Fruit fly (Drosophila melanogaster) whole organism, embryonic: ENCODE measurements around the gene Bdp1.

ENCODE experiments used
- Ada2b ChIP-seq: fragments of 200-800 bp; sonication (Bioruptor generic); IDR thresholded peaks from 2 replicates; pipeline ENCODE4 v1.3.6; 2022; ENCODE audit warnings: missing biosample characterization, missing genetic modification characterization
- Asciz ChIP-seq: fragments of 200-800 bp; sonication (Bioruptor generic); optimal IDR thresholded peaks from 2 replicates; lab custom pipeline; 2017; ENCODE audit warnings: missing biosample characterization, mild to moderate bottlenecking, missing genetic modification characterization, missing genetic modification reagents
- B-H1 ChIP-seq: fragments of 200-800 bp; sonication (Bioruptor generic); IDR thresholded peaks from 3 replicates; pipeline ENCODE4 v1.3.6; 2022; ENCODE audit warnings: missing biosample characterization, missing genetic modification characterization
- CG1024 ChIP-seq: fragments of 200-800 bp; sonication (Bioruptor generic); IDR thresholded peaks from 2 replicates; pipeline ENCODE4 v1.3.6; 2022; ENCODE audit warnings: missing biosample characterization, missing genetic modification characterization
- CG10431 ChIP-seq: fragments of 200-800 bp; sonication (Bioruptor generic); optimal IDR thresholded peaks from 3 replicates; lab custom pipeline; 2018; ENCODE audit warnings: missing biosample characterization, mild to moderate bottlenecking, missing genetic modification characterization
- CG10543 ChIP-seq: fragments of 200-800 bp; sonication (Bioruptor generic); optimal IDR thresholded peaks from 3 replicates; lab custom pipeline; 2017; ENCODE audit warnings: missing biosample characterization, mild to moderate bottlenecking, missing genetic modification characterization, moderate library complexity
- CG10565 ChIP-seq: fragments of 200-800 bp; sonication (Bioruptor generic); optimal IDR thresholded peaks from 3 replicates; lab custom pipeline; 2016; ENCODE audit warnings: missing biosample characterization, mild to moderate bottlenecking, missing genetic modification characterization
- CG13424 ChIP-seq: fragments of 200-800 bp; sonication (Bioruptor generic); optimal IDR thresholded peaks from 2 replicates; lab custom pipeline; 2019; ENCODE audit warnings: missing biosample characterization, mild to moderate bottlenecking, missing genetic modification characterization, moderate library complexity
- CG14014 ChIP-seq: fragments of 200-800 bp; sonication (Bioruptor generic); IDR thresholded peaks from 2 replicates; pipeline ENCODE4 v1.3.6; 2022; ENCODE audit warnings: missing biosample characterization, missing genetic modification characterization
- CG15011 ChIP-seq: fragments of 200-800 bp; sonication (Bioruptor generic); optimal IDR thresholded peaks from 3 replicates; lab custom pipeline; 2018; ENCODE audit warnings: missing biosample characterization, mild to moderate bottlenecking, missing genetic modification characterization
- CG2129 ChIP-seq: fragments of 200-800 bp; sonication (Bioruptor generic); IDR thresholded peaks from 2 replicates; pipeline ENCODE4 v1.3.6; 2022; ENCODE audit warnings: missing biosample characterization, missing genetic modification characterization; ENCODE audit not compliant: partially characterized antibody
- CG2678 ChIP-seq: fragments of 200-800 bp; sonication (Bioruptor generic); optimal IDR thresholded peaks from 3 replicates; lab custom pipeline; 2019; ENCODE audit warnings: missing biosample characterization, mild to moderate bottlenecking, missing genetic modification characterization, moderate library complexity
- CG31441 ChIP-seq: fragments of 200-800 bp; sonication (Bioruptor generic); IDR thresholded peaks from 2 replicates; pipeline ENCODE4 v1.3.6; 2022; ENCODE audit warnings: missing biosample characterization, missing genetic modification characterization
- CG32532 ChIP-seq: fragments of 200-800 bp; sonication (Bioruptor generic); IDR thresholded peaks from 2 replicates; pipeline ENCODE4 v1.3.6; 2022; ENCODE audit warnings: missing biosample characterization, missing genetic modification characterization
- CG33213 ChIP-seq: fragments of 200-800 bp; sonication (Bioruptor generic); optimal IDR thresholded peaks from 3 replicates; lab custom pipeline; 2016; ENCODE audit warnings: missing biosample characterization, missing genetic modification characterization
- CG4854 ChIP-seq: fragments of 200-800 bp; sonication (Bioruptor generic); optimal IDR thresholded peaks from 2 replicates; lab custom pipeline; 2016; ENCODE audit warnings: missing biosample characterization, missing genetic modification characterization, inconsistent platforms
- CG6813 ChIP-seq: fragments of 200-800 bp; sonication (Bioruptor generic); optimal IDR thresholded peaks from 2 replicates; lab custom pipeline; 2017; ENCODE audit warnings: missing biosample characterization, missing genetic modification characterization, mild to moderate bottlenecking, moderate library complexity, missing genetic modification reagents
- CG7271 ChIP-seq: fragments of 200-800 bp; sonication (Bioruptor generic); optimal IDR thresholded peaks from 2 replicates; lab custom pipeline; 2018; ENCODE audit warnings: missing biosample characterization, mild to moderate bottlenecking, missing genetic modification characterization, moderate library complexity
- CG7839 ChIP-seq: fragments of 200-800 bp; sonication (Bioruptor generic); optimal IDR thresholded peaks from 3 replicates; lab custom pipeline; 2018; ENCODE audit warnings: missing biosample characterization, mild to moderate bottlenecking, missing genetic modification characterization, moderate library complexity
- CG9797 ChIP-seq: fragments of 200-800 bp; sonication (Bioruptor generic); optimal IDR thresholded peaks from 3 replicates; lab custom pipeline; 2018; ENCODE audit warnings: missing biosample characterization, mild to moderate bottlenecking, missing genetic modification characterization
- CrebB ChIP-seq: fragments of 200-800 bp; sonication (Bioruptor generic); optimal IDR thresholded peaks from 3 replicates; lab custom pipeline; 2018; ENCODE audit warnings: missing biosample characterization, mild to moderate bottlenecking, missing genetic modification characterization
- Dad ChIP-seq: fragments of 200-800 bp; sonication (Bioruptor generic); optimal IDR thresholded peaks from 3 replicates; lab custom pipeline; 2016; ENCODE audit warnings: missing biosample characterization, missing genetic modification characterization
- Elba2 ChIP-seq: fragments of 200-800 bp; sonication (Bioruptor generic); optimal IDR thresholded peaks from 3 replicates; lab custom pipeline; 2016; ENCODE audit warnings: missing biosample characterization, missing genetic modification characterization
- Fer3 ChIP-seq: fragments of 200-800 bp; sonication (Bioruptor generic); optimal IDR thresholded peaks from 2 replicates; lab custom pipeline; 2018; ENCODE audit warnings: missing biosample characterization, mild to moderate bottlenecking, missing genetic modification characterization, moderate library complexity
- Lhr ChIP-seq: fragments of 200-800 bp; sonication (Bioruptor generic); optimal IDR thresholded peaks from 3 replicates; lab custom pipeline; 2017; ENCODE audit warnings: mild to moderate bottlenecking, missing biosample characterization, missing genetic modification reagents, missing genetic modification characterization
- Meics ChIP-seq: fragments of 200-800 bp; sonication (Bioruptor generic); optimal IDR thresholded peaks from 2 replicates; lab custom pipeline; 2017; ENCODE audit warnings: missing biosample characterization, mild to moderate bottlenecking, missing genetic modification characterization
- Mes4 ChIP-seq: fragments of 200-800 bp; sonication (Bioruptor generic); optimal IDR thresholded peaks from 2 replicates; lab custom pipeline; 2016; ENCODE audit warnings: missing biosample characterization, missing genetic modification characterization
- Rfx ChIP-seq: fragments of 200-800 bp; sonication (Bioruptor generic); IDR thresholded peaks from 2 replicates; pipeline ENCODE4 v1.3.6; 2022; ENCODE audit warnings: missing biosample characterization, missing genetic modification characterization
- Taf1 ChIP-seq: fragments of 200-800 bp; sonication (Bioruptor generic); IDR thresholded peaks from 2 replicates; pipeline ENCODE4 v1.3.6; 2022; ENCODE audit warnings: missing biosample characterization, missing genetic modification characterization
- Vsx1 ChIP-seq: fragments of 200-800 bp; sonication (Bioruptor generic); optimal IDR thresholded peaks from 2 replicates; lab custom pipeline; 2017; ENCODE audit warnings: missing biosample characterization, mild to moderate bottlenecking, missing genetic modification characterization, missing genetic modification reagents
- Xbp1 ChIP-seq: fragments of 200-800 bp; sonication (Bioruptor generic); optimal IDR thresholded peaks from 3 replicates; lab custom pipeline; 2016; ENCODE audit warnings: missing biosample characterization, mild to moderate bottlenecking, missing genetic modification characterization
- YL-1 ChIP-seq: fragments of 200-800 bp; sonication (Bioruptor generic); optimal IDR thresholded peaks from 3 replicates; lab custom pipeline; 2017; ENCODE audit warnings: missing biosample characterization, mild to moderate bottlenecking, missing genetic modification characterization
- ab ChIP-seq: fragments of 200-800 bp; sonication (Bioruptor generic); optimal IDR thresholded peaks from 2 replicates; lab custom pipeline; 2016; ENCODE audit warnings: missing biosample characterization, missing genetic modification characterization
- ash1 ChIP-seq: fragments of 200-800 bp; sonication (Bioruptor generic); optimal IDR thresholded peaks from 2 replicates; lab custom pipeline; 2018; ENCODE audit warnings: missing biosample characterization, mild to moderate bottlenecking, missing genetic modification characterization
- chm ChIP-seq: fragments of 200-800 bp; sonication (Bioruptor generic); IDR thresholded peaks from 2 replicates; pipeline ENCODE4 v1.3.6; 2022; ENCODE audit warnings: missing biosample characterization, missing genetic modification characterization
- dmrt11E ChIP-seq: fragments of 200-800 bp; sonication (Bioruptor generic); optimal IDR thresholded peaks from 3 replicates; lab custom pipeline; 2018; ENCODE audit warnings: missing biosample characterization, mild to moderate bottlenecking, missing genetic modification characterization, moderate library complexity
- gem ChIP-seq: fragments of 200-800 bp; sonication (Bioruptor generic); optimal IDR thresholded peaks from 2 replicates; lab custom pipeline; 2019; ENCODE audit warnings: missing biosample characterization, mild to moderate bottlenecking, missing genetic modification characterization, moderate library complexity
- kah ChIP-seq: fragments of 200-800 bp; sonication (Bioruptor generic); optimal IDR thresholded peaks from 2 replicates; lab custom pipeline; 2018; ENCODE audit warnings: missing biosample characterization, mild to moderate bottlenecking, missing genetic modification characterization
- nerfin-1 ChIP-seq: fragments of 200-800 bp; sonication (Bioruptor generic); optimal IDR thresholded peaks from 3 replicates; lab custom pipeline; 2019; ENCODE audit warnings: missing biosample characterization, mild to moderate bottlenecking, missing genetic modification characterization, moderate library complexity
- org-1 ChIP-seq: fragments of 200-800 bp; sonication (Bioruptor generic); optimal IDR thresholded peaks from 2 replicates; lab custom pipeline; 2017; ENCODE audit warnings: missing biosample characterization, missing genetic modification characterization
- pan ChIP-seq, 4 experiments: fragments of >200 bp in 3 of 4; fragments of 200-800 bp in 1 of 4; sonication (Bioruptor generic) in 1 of 4; optimal IDR thresholded peaks in 3 of 4; IDR thresholded peaks in 1 of 4; 2 replicates each; pipeline versions ENCODE4 v1.3.6 to Lab custom; 2017 to 2022; ENCODE audit warnings: missing biosample characterization in 2 of 4, missing genetic modification characterization in 2 of 4, mixed read lengths in 1 of 4
- phol ChIP-seq: fragments of 200-800 bp; sonication (Bioruptor generic); optimal IDR thresholded peaks from 3 replicates; lab custom pipeline; 2018; ENCODE audit warnings: missing biosample characterization, mild to moderate bottlenecking, missing genetic modification characterization, moderate library complexity
- row ChIP-seq: fragments of 200-800 bp; sonication (Bioruptor generic); IDR thresholded peaks from 3 replicates; pipeline ENCODE4 v1.3.6; 2022; ENCODE audit warnings: missing biosample characterization, missing genetic modification characterization
- sens ChIP-seq: fragments of 200-800 bp; sonication (Bioruptor generic); peaks from one replicate; lab custom pipeline; 2016; ENCODE audit warnings: missing biosample characterization, missing genetic modification characterization
- sr ChIP-seq: fragments of 200-800 bp; sonication (Bioruptor generic); IDR thresholded peaks from 3 replicates; pipeline ENCODE4 v1.3.6; 2022; ENCODE audit warnings: missing biosample characterization, missing genetic modification characterization
- ssp ChIP-seq: fragments of 200-800 bp; sonication (Bioruptor generic); IDR thresholded peaks from 2 replicates; pipeline ENCODE4 v1.3.6; 2022; ENCODE audit warnings: missing biosample characterization, missing genetic modification characterization
- stc ChIP-seq: fragments of 200-800 bp; sonication (Bioruptor generic); IDR thresholded peaks from 2 replicates; pipeline ENCODE4 v1.3.6; 2022; ENCODE audit warnings: missing biosample characterization, missing genetic modification characterization
- stwl ChIP-seq: fragments of 200-800 bp; sonication (Bioruptor generic); optimal IDR thresholded peaks from 3 replicates; lab custom pipeline; 2018; ENCODE audit warnings: missing biosample characterization, mild to moderate bottlenecking, missing genetic modification characterization, moderate library complexity
- vnd ChIP-seq: fragments of 200-800 bp; sonication (Bioruptor generic); IDR thresholded peaks from 3 replicates; pipeline ENCODE4 v1.3.6; 2022; ENCODE audit warnings: missing biosample characterization, missing genetic modification characterization; ENCODE audit not compliant: partially characterized antibody

Gene Bdp1

dm6 chr2L:13398614-13399161 is 25.0 kb upstream of the Bdp1 start, which contains the start of the genes CG10859 and CG7110 (continued):
- TF ChIP-seq nerfin-1 (tag; lab: Kevin White, UChicago) (peak; percentile 51), stc (no peak), CG13424 (tag; lab: Kevin White, UChicago) (peak; percentile 28), CG7839 (tag; lab: Kevin White, UChicago) (peak; percentile 40), chm (GFP tag; lab: Robert Waterston, UW) (peak; percentile 65; the same call in 1 of the 2 replicates), YL-1 (GFP tag; lab: Kevin White, UChicago) (peak; percentile 78), org-1 (GFP tag; lab: Kevin White, UChicago) (no peak), Taf1 (GFP tag; lab: Robert Waterston, UW) (no peak), ssp (GFP tag; lab: Robert Waterston, UW) (no peak), sens (peak; percentile 21), Mes4 (peak; percentile 17), sr (GFP tag; lab: Robert Waterston, UW) (no peak), Xbp1 (GFP tag; lab: Kevin White, UChicago) (peak; percentile 4), Asciz (GFP tag; lab: Kevin White, UChicago) (peak; percentile 59), row (GFP tag; lab: Robert Waterston, UW) (0 out of 3 replicates have a peak, but pooled peaks have one; percentile 16), Ada2b (no peak), CG2678 (peak; percentile 43), Meics (GFP tag; lab: Kevin White, UChicago) (peak; percentile 79), CG32532 (GFP tag; lab: Robert Waterston, UW) (peak; percentile 55; the same call in 1 of the 2 replicates), kah (GFP tag; lab: Kevin White, UChicago) (peak; percentile 89), gem (peak; percentile 25), dmrt11E (tag; lab: Kevin White, UChicago) (peak; percentile 31), CG10431 (GFP tag; lab: Kevin White, UChicago) (peak; percentile 5), CG15011 (GFP tag; lab: Kevin White, UChicago) (peak; percentile 2), vnd (no peak), CG10565 (GFP tag; lab: Kevin White, UChicago) (no peak), phol (tag; lab: Kevin White, UChicago) (peak; percentile 69), B-H1 (GFP tag; lab: Robert Waterston, UW) (no peak), CG9797 (GFP tag; lab: Kevin White, UChicago) (peak; percentile 77), CG14014 (peak; percentile 26; the same call in 1 of the 2 replicates), Elba2 (GFP tag; lab: Kevin White, UChicago) (peak; percentile 66), Rfx (GFP tag; lab: Robert Waterston, UW) (peak; percentile 9; the same call in 1 of the 2 replicates), CG6813 (GFP tag; lab: Kevin White, UChicago) (peak; percentile 29), CrebB (tag; lab: Kevin White, UChicago) (peak; percentile 36), Dad (GFP tag; lab: Kevin White, UChicago) (no peak), Vsx1 (GFP tag; lab: Kevin White, UChicago) (peak; percentile 50), CG7271 (tag; lab: Kevin White, UChicago) (peak; percentile 46), CG2129 (GFP tag; lab: Robert Waterston, UW) (no peak), CG1024 (GFP tag; lab: Robert Waterston, UW) (peak; percentile 21; the same call in 1 of the 2 replicates), ash1 (GFP tag; lab: Kevin White, UChicago) (peak; percentile 46), CG31441 (GFP tag; lab: Robert Waterston, UW) (peak; percentile 55; the same call in 1 of the 2 replicates), Fer3 (tag; lab: Kevin White, UChicago) (peak; percentile 63), ab (GFP tag; lab: Kevin White, UChicago) (no peak), pan (optimal IDR thresholded peaks at IDR 0.05; lab: Kevin White, UChicago) (no peak), pan (GFP tag; optimal IDR thresholded peaks at IDR 0.05 in 1 of 2, IDR thresholded peaks at IDR 0.05 in 1 of 2) (peak in 1 of 2 experiments; percentile 10), CG33213 (peak; percentile 56), CG4854 (GFP tag; lab: Kevin White, UChicago) (peak; percentile 18), Lhr (GFP tag; lab: Kevin White, UChicago) (peak; percentile 50), stwl (tag; lab: Kevin White, UChicago) (peak; percentile 87), CG10543 (GFP tag; lab: Kevin White, UChicago) (peak; percentile 26)
